Fruit fly (Drosophila melanogaster) whole organism, embryonic: Measurements from ENCODE around the gene CG5445.

Experiments used
- Bdp1 ChIP-seq: fragments of 200-800 bp; sonication (Bioruptor generic); optimal IDR thresholded peaks from 3 replicates; lab custom pipeline; 2016; ENCODE audit warnings: missing biosample characterization, missing genetic modification characterization
- CG10267 ChIP-seq: fragments of 200-800 bp; sonication (Bioruptor generic); optimal IDR thresholded peaks from 2 replicates; lab custom pipeline; 2018; ENCODE audit warnings: missing biosample characterization, mild to moderate bottlenecking, missing genetic modification characterization, moderate library complexity
- CG12744 ChIP-seq: fragments of 200-800 bp; sonication (Bioruptor generic); optimal IDR thresholded peaks from 2 replicates; lab custom pipeline; 2016; ENCODE audit warnings: missing biosample characterization, missing genetic modification characterization
- CG13624 ChIP-seq: fragments of 200-800 bp; sonication (Bioruptor generic); optimal IDR thresholded peaks from 2 replicates; lab custom pipeline; 2016; ENCODE audit warnings: missing biosample characterization, missing genetic modification characterization
- CG14710 ChIP-seq: fragments of 200-800 bp; sonication (Bioruptor generic); optimal IDR thresholded peaks from 3 replicates; lab custom pipeline; 2019; ENCODE audit warnings: missing biosample characterization, mild to moderate bottlenecking, missing genetic modification characterization, moderate library complexity
- CG17802 ChIP-seq: fragments of 200-800 bp; sonication (Bioruptor generic); optimal IDR thresholded peaks from 2 replicates; lab custom pipeline; 2018; ENCODE audit warnings: missing biosample characterization, mild to moderate bottlenecking, missing genetic modification characterization, moderate library complexity
- CG18011 ChIP-seq: fragments of 200-800 bp; sonication (Bioruptor generic); optimal IDR thresholded peaks from 2 replicates; lab custom pipeline; 2017; ENCODE audit warnings: missing biosample characterization, missing genetic modification characterization, mild to moderate bottlenecking, moderate library complexity, missing genotype
- CG18599 ChIP-seq: fragments of 200-800 bp; sonication (Bioruptor generic); optimal IDR thresholded peaks from 3 replicates; lab custom pipeline; 2017; ENCODE audit warnings: missing biosample characterization, missing genetic modification characterization, mild to moderate bottlenecking, moderate library complexity, missing genetic modification reagents
- CG2889 ChIP-seq: fragments of 200-800 bp; sonication (Bioruptor generic); IDR thresholded peaks from 3 replicates; pipeline ENCODE4 v1.3.6; 2022; ENCODE audit warnings: missing biosample characterization, missing genetic modification characterization
- CG30403 ChIP-seq: fragments of 200-800 bp; sonication (Bioruptor generic); optimal IDR thresholded peaks from 3 replicates; lab custom pipeline; 2016; ENCODE audit warnings: missing biosample characterization, missing genetic modification characterization
- CG31388 ChIP-seq: fragments of 200-800 bp; sonication (Bioruptor generic); optimal IDR thresholded peaks from 2 replicates; lab custom pipeline; 2016; ENCODE audit warnings: missing biosample characterization, missing genetic modification characterization
- CG32767 ChIP-seq: fragments of 200-800 bp; sonication (Bioruptor generic); IDR thresholded peaks from 2 replicates; pipeline ENCODE4 v1.3.6; 2022; ENCODE audit warnings: missing biosample characterization, missing genetic modification characterization
- CG32772 ChIP-seq: fragments of 200-800 bp; sonication (Bioruptor generic); IDR thresholded peaks from 2 replicates; pipeline ENCODE4 v1.3.6; 2022; ENCODE audit warnings: missing biosample characterization, missing genetic modification characterization
- CG33557 ChIP-seq: fragments of 200-800 bp; sonication (Bioruptor generic); optimal IDR thresholded peaks from 2 replicates; lab custom pipeline; 2019; ENCODE audit warnings: missing biosample characterization, mild to moderate bottlenecking, missing genetic modification characterization, moderate library complexity
- CG5245 ChIP-seq: fragments of 200-800 bp; sonication (Bioruptor generic); optimal IDR thresholded peaks from 3 replicates; lab custom pipeline; 2016; ENCODE audit warnings: missing biosample characterization, missing genetic modification characterization
- CG7839 ChIP-seq: fragments of 200-800 bp; sonication (Bioruptor generic); optimal IDR thresholded peaks from 3 replicates; lab custom pipeline; 2018; ENCODE audit warnings: missing biosample characterization, mild to moderate bottlenecking, missing genetic modification characterization, moderate library complexity
- CG8924 ChIP-seq: fragments of 200-800 bp; optimal IDR thresholded peaks from 3 replicates; lab custom pipeline; 2019; ENCODE audit warnings: missing biosample characterization, mild to moderate bottlenecking, missing genetic modification characterization, moderate library complexity
- CkIIα-i1 ChIP-seq: fragments of 200-800 bp; sonication (Bioruptor generic); IDR thresholded peaks from 2 replicates; pipeline ENCODE4 v1.3.6; 2022; ENCODE audit warnings: missing biosample characterization, missing genetic modification characterization
- Dll ChIP-seq: fragments of 200-800 bp; sonication (Bioruptor generic); IDR thresholded peaks from 4 replicates; pipeline ENCODE4 v1.3.6; 2022; ENCODE audit warnings: missing biosample characterization, missing genetic modification characterization; ENCODE audit not compliant: partially characterized antibody
- Fer1 ChIP-seq: fragments of 200-800 bp; sonication (Bioruptor generic); optimal IDR thresholded peaks from 2 replicates; lab custom pipeline; 2017; ENCODE audit warnings: missing biosample characterization, mild to moderate bottlenecking, missing genetic modification characterization
- Fer3 ChIP-seq: fragments of 200-800 bp; sonication (Bioruptor generic); optimal IDR thresholded peaks from 2 replicates; lab custom pipeline; 2018; ENCODE audit warnings: missing biosample characterization, mild to moderate bottlenecking, missing genetic modification characterization, moderate library complexity
- Gsc ChIP-seq: fragments of 200-800 bp; sonication (Bioruptor generic); IDR thresholded peaks from 2 replicates; pipeline ENCODE4 v1.3.6; 2022; ENCODE audit warnings: missing biosample characterization, missing genetic modification characterization
- Hr39 ChIP-seq: fragments of >200 bp; optimal IDR thresholded peaks from 2 replicates; lab custom pipeline; 2017
- Lpt ChIP-seq: fragments of >200 bp; optimal IDR thresholded peaks from 2 replicates; lab custom pipeline; 2018; ENCODE audit warnings: missing biosample characterization, missing genetic modification characterization
- Meics ChIP-seq: fragments of 200-800 bp; sonication (Bioruptor generic); optimal IDR thresholded peaks from 2 replicates; lab custom pipeline; 2017; ENCODE audit warnings: missing biosample characterization, mild to moderate bottlenecking, missing genetic modification characterization
- Myb ChIP-seq: fragments of 200-800 bp; sonication (Bioruptor generic); optimal IDR thresholded peaks from 2 replicates; lab custom pipeline; 2016; ENCODE audit warnings: missing biosample characterization, missing genetic modification characterization
- Nf-YA ChIP-seq: fragments of 200-800 bp; sonication (Bioruptor generic); IDR thresholded peaks from 2 replicates; pipeline ENCODE4 v1.3.6; 2022; ENCODE audit warnings: missing biosample characterization, missing genetic modification characterization
- Opbp ChIP-seq: fragments of 200-800 bp; sonication (Bioruptor generic); IDR thresholded peaks from 3 replicates; pipeline ENCODE4 v1.3.6; 2022; ENCODE audit warnings: missing biosample characterization, missing genetic modification characterization; ENCODE audit not compliant: partially characterized antibody
- Side ChIP-seq: fragments of 200-800 bp; sonication (Bioruptor generic); optimal IDR thresholded peaks from 2 replicates; lab custom pipeline; 2016; ENCODE audit warnings: missing biosample characterization, missing genetic modification characterization
- Vsx1 ChIP-seq: fragments of 200-800 bp; sonication (Bioruptor generic); optimal IDR thresholded peaks from 2 replicates; lab custom pipeline; 2017; ENCODE audit warnings: missing biosample characterization, mild to moderate bottlenecking, missing genetic modification characterization, missing genetic modification reagents
- bigmax ChIP-seq: fragments of 200-800 bp; sonication (Bioruptor generic); optimal IDR thresholded peaks from 2 replicates; lab custom pipeline; 2018; ENCODE audit warnings: missing biosample characterization, mild to moderate bottlenecking, missing genetic modification characterization
- cas ChIP-seq: fragments of 200-800 bp; sonication (Bioruptor generic); IDR thresholded peaks from 2 replicates; pipeline ENCODE4 v1.3.6; 2022; ENCODE audit warnings: missing biosample characterization, missing genetic modification characterization
- chm ChIP-seq: fragments of 200-800 bp; sonication (Bioruptor generic); IDR thresholded peaks from 2 replicates; pipeline ENCODE4 v1.3.6; 2022; ENCODE audit warnings: missing biosample characterization, missing genetic modification characterization
- cwo ChIP-seq: fragments of 200-800 bp; sonication (Bioruptor generic); optimal IDR thresholded peaks from 3 replicates; lab custom pipeline; 2017; ENCODE audit warnings: missing biosample characterization, missing genetic modification characterization, mild to moderate bottlenecking, moderate library complexity, missing genetic modification reagents
- dysf ChIP-seq: fragments of 200-800 bp; sonication (Bioruptor generic); IDR thresholded peaks from 3 replicates; pipeline ENCODE4 v1.3.6; 2022; ENCODE audit warnings: missing biosample characterization, missing genetic modification characterization
- fd64A ChIP-seq: fragments of 200-800 bp; sonication (Bioruptor generic); optimal IDR thresholded peaks from 3 replicates; lab custom pipeline; 2018; ENCODE audit warnings: missing biosample characterization, mild to moderate bottlenecking, missing genetic modification characterization
- grau ChIP-seq: fragments of 200-800 bp; optimal IDR thresholded peaks from 3 replicates; lab custom pipeline; 2019; ENCODE audit warnings: missing biosample characterization, mild to moderate bottlenecking, missing genetic modification characterization, moderate library complexity
- grn ChIP-seq: fragments of 200-800 bp; sonication (Bioruptor generic); optimal IDR thresholded peaks from 3 replicates; lab custom pipeline; 2017; ENCODE audit warnings: missing biosample characterization, missing genetic modification characterization
- her ChIP-seq: fragments of 200-800 bp; sonication (Bioruptor generic); optimal IDR thresholded peaks from 2 replicates; lab custom pipeline; 2016; ENCODE audit warnings: missing biosample characterization, missing genetic modification characterization
- hth ChIP-seq: fragments of >200 bp; optimal IDR thresholded peaks from 2 replicates; lab custom pipeline; 2017; ENCODE audit warnings: inconsistent platforms
- kah ChIP-seq: fragments of 200-800 bp; sonication (Bioruptor generic); optimal IDR thresholded peaks from 2 replicates; lab custom pipeline; 2018; ENCODE audit warnings: missing biosample characterization, mild to moderate bottlenecking, missing genetic modification characterization
- nom ChIP-seq: fragments of 200-800 bp; sonication (Bioruptor generic); optimal IDR thresholded peaks from 2 replicates; lab custom pipeline; 2017; ENCODE audit warnings: missing biosample characterization, missing genetic modification characterization, mild to moderate bottlenecking, moderate library complexity, missing genetic modification reagents
- otp ChIP-seq: fragments of 200-800 bp; sonication (Bioruptor generic); IDR thresholded peaks from 3 replicates; pipeline ENCODE4, ENCODE4 v1.3.6; 2022; ENCODE audit warnings: missing biosample characterization, missing genetic modification characterization
- psq ChIP-seq: fragments of 200-800 bp; sonication (Bioruptor generic); optimal IDR thresholded peaks from 2 replicates; lab custom pipeline; 2017; ENCODE audit warnings: missing biosample characterization, missing genetic modification characterization
- row ChIP-seq: fragments of 200-800 bp; sonication (Bioruptor generic); IDR thresholded peaks from 3 replicates; pipeline ENCODE4 v1.3.6; 2022; ENCODE audit warnings: missing biosample characterization, missing genetic modification characterization
- sens ChIP-seq: fragments of 200-800 bp; sonication (Bioruptor generic); peaks from one replicate; lab custom pipeline; 2016; ENCODE audit warnings: missing biosample characterization, missing genetic modification characterization
- sens-2 ChIP-seq: fragments of 200-800 bp; sonication (Bioruptor generic); IDR thresholded peaks from 2 replicates; pipeline ENCODE4 v1.3.6; 2022; ENCODE audit warnings: missing biosample characterization, missing genetic modification characterization
- ssp ChIP-seq: fragments of 200-800 bp; sonication (Bioruptor generic); IDR thresholded peaks from 2 replicates; pipeline ENCODE4 v1.3.6; 2022; ENCODE audit warnings: missing biosample characterization, missing genetic modification characterization
- ttk ChIP-seq: fragments of 200-800 bp; sonication (Bioruptor generic); IDR thresholded peaks from 2 replicates; pipeline ENCODE4 v2.1.2; 2022; ENCODE audit warnings: missing biosample characterization, missing genetic modification characterization
- wdn ChIP-seq: fragments of 200-800 bp; sonication (Bioruptor generic); IDR thresholded peaks from 2 replicates; pipeline ENCODE4 v1.3.6; 2022; ENCODE audit warnings: missing biosample characterization, missing genetic modification characterization
- zfh1 ChIP-seq: fragments of 200-800 bp; sonication (Bioruptor generic); IDR thresholded peaks from 3 replicates; pipeline ENCODE4 v1.3.6; 2022; ENCODE audit warnings: missing biosample characterization, missing genetic modification characterization

Gene CG5445

dm6 chrX:17294169-17294833 lies 12.0 kb downstream of the CG5445 start (continued):
- no peak for TF ChIP-seq Gsc (GFP tag; lab: Robert Waterston, UW)
- TF ChIP-seq CG18599 (GFP tag; lab: Kevin White, UChicago) = no peak
- TF ChIP-seq CG17802 (tag; lab: Kevin White, UChicago) = no peak
- no peak for TF ChIP-seq ssp (GFP tag; lab: Robert Waterston, UW)
- TF ChIP-seq bigmax = peak; percentile 10
- TF ChIP-seq dysf (GFP tag; lab: Robert Waterston, UW) = no peak; the same call in 2 of the 3 replicates
- 0 out of 3 replicates have a peak, but pooled peaks have one; percentile 3 for TF ChIP-seq row (GFP tag; lab: Robert Waterston, UW)
- TF ChIP-seq cwo (GFP tag; lab: Kevin White, UChicago) = peak; percentile 50
- peak; percentile 21 for TF ChIP-seq Vsx1
- TF ChIP-seq CkIIα-i1 (GFP tag; lab: Robert Waterston, UW) = no peak
- no peak for TF ChIP-seq CG7839 (tag; lab: Kevin White, UChicago)
- TF ChIP-seq Dll (GFP tag; lab: Robert Waterston, UW) = no peak
- no peak for TF ChIP-seq kah (GFP tag; lab: Kevin White, UChicago)
- TF ChIP-seq her = peak; percentile 20
- TF ChIP-seq Hr39 = no peak
- TF ChIP-seq grn (GFP tag; lab: Kevin White, UChicago) = peak; percentile 11
- no peak for TF ChIP-seq CG14710 (tag; lab: Kevin White, UChicago)
- no peak for TF ChIP-seq CG10267 (tag; lab: Kevin White, UChicago)
- no peak for TF ChIP-seq Nf-YA (GFP tag; lab: Robert Waterston, UW)
- no peak for TF ChIP-seq CG12744 (GFP tag; lab: Kevin White, UChicago)
- no peak for TF ChIP-seq psq (GFP tag; lab: Kevin White, UChicago)
- TF ChIP-seq CG30403 (GFP tag; lab: Kevin White, UChicago) = no peak
- no peak for TF ChIP-seq CG2889
- no peak for TF ChIP-seq Opbp (GFP tag; lab: Robert Waterston, UW)
- TF ChIP-seq zfh1 (GFP tag; lab: Robert Waterston, UW) = no peak
- TF ChIP-seq Meics (GFP tag; lab: Kevin White, UChicago) = no peak
- no peak for TF ChIP-seq nom (GFP tag; lab: Kevin White, UChicago)
- TF ChIP-seq CG33557 (GFP tag; lab: Kevin White, UChicago) = no peak
- TF ChIP-seq CG5245 (GFP tag; lab: Kevin White, UChicago) = no peak
- TF ChIP-seq Lpt (GFP tag; lab: Kevin White, UChicago) = no peak
- no peak for TF ChIP-seq Fer3 (tag; lab: Kevin White, UChicago)
- no peak for TF ChIP-seq CG18011 (GFP tag; lab: Kevin White, UChicago)
- TF ChIP-seq CG8924 (tag; lab: Kevin White, UChicago) = no peak
- no peak for TF ChIP-seq CG32772 (GFP tag; lab: Robert Waterston, UW)
- peak; percentile 57 for TF ChIP-seq Fer1 (GFP tag; lab: Kevin White, UChicago)
- peak; percentile 70 for TF ChIP-seq sens (GFP tag; lab: Kevin White, UChicago)
- TF ChIP-seq Side (GFP tag; lab: Kevin White, UChicago) = no peak
- TF ChIP-seq fd64A (GFP tag; lab: Kevin White, UChicago) = peak; percentile 37
- 0 out of 2 replicates have a peak, but pooled peaks have one; percentile 15 for TF ChIP-seq CG32767 (GFP tag; lab: Robert Waterston, UW)
- TF ChIP-seq hth (lab: Kevin White, UChicago) = no peak
- TF ChIP-seq ttk (GFP tag; lab: Robert Waterston, UW) = no peak
- TF ChIP-seq CG31388 (GFP tag; lab: Kevin White, UChicago) = no peak
- TF ChIP-seq cas (GFP tag; lab: Robert Waterston, UW) = no peak
- TF ChIP-seq Myb (GFP tag; lab: Kevin White, UChicago) = no peak
- TF ChIP-seq Bdp1 (GFP tag; lab: Kevin White, UChicago) = no peak
- TF ChIP-seq sens-2 (GFP tag; lab: Robert Waterston, UW) = no peak
- TF ChIP-seq CG13624 = no peak
- 0 out of 2 replicates have a peak, but pooled peaks have one; percentile 35 for TF ChIP-seq chm (GFP tag; lab: Robert Waterston, UW)
- TF ChIP-seq otp (GFP tag; lab: Robert Waterston, UW) = 0 out of 3 replicates have a peak, but pooled peaks have one; percentile 40
- TF ChIP-seq wdn = no peak
- no peak for TF ChIP-seq grau (tag; lab: Kevin White, UChicago)
